Fruit fly (Drosophila melanogaster): ENCODE data around the gene CG3815.

dm6 chrX:6279629-6280073 is 15.5 kb upstream of the CG3815 start, which contains the start of gene Ubi-p5E:
- no peak for TF ChIP-seq pad (GFP tag; optimal IDR thresholded peaks at IDR 0.05)
- no peak for TF ChIP-seq CG12768 (GFP tag; optimal IDR thresholded peaks at IDR 0.05)
- no peak for TF ChIP-seq CG1620 (GFP tag; optimal IDR thresholded peaks at IDR 0.05)
- no peak for TF ChIP-seq CG11617 (GFP tag; optimal IDR thresholded peaks at IDR 0.05)
- no peak for TF ChIP-seq Mnt (GFP tag; optimal IDR thresholded peaks at IDR 0.05)
- no peak for TF ChIP-seq Crg-1 (GFP tag; optimal IDR thresholded peaks at IDR 0.05)
- TF ChIP-seq Hr96 (GFP tag; optimal IDR thresholded peaks at IDR 0.05): no peak
- TF ChIP-seq toe (GFP tag; optimal IDR thresholded peaks at IDR 0.05): no peak
- no peak for TF ChIP-seq CG5204 (GFP tag; optimal IDR thresholded peaks at IDR 0.05)
- TF ChIP-seq kay (GFP tag; ENCODE audit: borderline replicate concordance): no peak
- no peak for TF ChIP-seq CG7101 (tag; optimal IDR thresholded peaks at IDR 0.05)
- TF ChIP-seq CG33017 (tag; optimal IDR thresholded peaks at IDR 0.05): no peak

All from whole organism, adult.